Worm (Caenorhabditis elegans) whole organism, L1 larva: ENCODE measurements around the gene rpl-21.

ENCODE experiments used
- ama-1 ChIP-seq: fragments of 150-350 bp; optimal IDR thresholded peaks from 2 replicates; lab custom pipeline; 2014
- efl-1 ChIP-seq, 4 experiments: fragments of 150-350 bp; optimal IDR thresholded peaks in 3 of 4; peaks in 1 of 4; 1 replicate in 1 of 4; 2 replicates in 3 of 4; lab custom pipeline; 2014; ENCODE audit warnings: missing biosample characterization in 2 of 4, missing genetic modification characterization in 2 of 4, missing genetic modification reagents in 2 of 4
- egl-27 ChIP-seq, 2 experiments: fragments of 150-350 bp in 1 of 2; sonication (generic microtip); optimal IDR thresholded peaks; 3 replicates each; lab custom pipeline; 2017 to 2018; ENCODE audit warnings: missing biosample characterization in 2 of 2, missing genetic modification characterization in 2 of 2, missing genetic modification reagents in 2 of 2
- ets-5 ChIP-seq: fragments of 200-800 bp; sonication (Bioruptor generic); IDR thresholded peaks from 2 replicates; pipeline ENCODE4 v1.3.6; 2022; ENCODE audit warnings: missing genetic modification characterization, missing compliant biosample characterization
- mep-1 ChIP-seq: fragments of 150-350 bp; optimal IDR thresholded peaks from 2 replicates; lab custom pipeline; 2014; ENCODE audit warnings: missing biosample characterization, missing genetic modification characterization
- nhr-11 ChIP-seq: fragments of 150-350 bp; optimal IDR thresholded peaks from 2 replicates; lab custom pipeline; 2014; ENCODE audit warnings: missing biosample characterization, missing genetic modification characterization
- nhr-76 ChIP-seq: sonication (generic microtip); optimal IDR thresholded peaks from 2 replicates; lab custom pipeline; 2017; ENCODE audit warnings: missing biosample characterization, missing genetic modification characterization
- sox-4 ChIP-seq: sonication (generic microtip); optimal IDR thresholded peaks from 2 replicates; lab custom pipeline; 2016; ENCODE audit warnings: missing genetic modification characterization, missing compliant biosample characterization
- zag-1 ChIP-seq: fragments of 150-350 bp; optimal IDR thresholded peaks from 2 replicates; lab custom pipeline; 2014; ENCODE audit warnings: missing biosample characterization, missing genetic modification characterization

DNA sequence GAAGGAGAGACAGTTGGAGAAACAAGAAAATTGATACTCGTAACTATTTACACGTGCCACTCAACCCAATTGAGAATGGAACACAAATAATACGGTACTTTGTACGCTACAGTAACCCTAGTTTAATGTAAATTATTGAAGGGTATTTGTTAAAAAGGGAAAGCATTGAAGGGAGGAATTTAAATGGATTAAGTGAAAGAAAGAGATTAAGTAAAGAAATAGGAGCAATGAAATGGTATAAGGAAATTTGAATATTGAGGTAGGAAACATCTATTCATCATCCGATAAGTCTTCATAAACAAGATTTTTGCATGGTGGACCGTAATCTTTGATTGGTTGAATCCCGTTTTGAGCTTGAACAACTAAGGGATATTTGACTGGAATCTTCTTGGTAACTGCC, 18.7 kb downstream of the rpl-21 start:
- TF ChIP-seq zag-1 (tag; lab: Kevin White, UChicago) (no peak), egl-27 (tag; optimal IDR thresholded peaks at IDR 0.05; lab: Kevin White, UChicago) (no peak), ama-1 (lab: Kevin White, UChicago) (no peak), sox-4 (no peak), ets-5 (no peak), nhr-11 (tag; lab: Kevin White, UChicago) (no peak), nhr-76 (tag; lab: Kevin White, UChicago) (no peak), efl-1 (optimal IDR thresholded peaks at IDR 0.05; lab: Kevin White, UChicago) (no peak), efl-1 (GFP tag; optimal IDR thresholded peaks at IDR 0.05 in 1 of 2; lab: Kevin White, UChicago) (peak in 1 of 2 experiments; percentile 24), mep-1 (tag; lab: Kevin White, UChicago) (no peak)
